Worm (Caenorhabditis elegans): Measurements from ENCODE around the gene xbx-6.

DNA sequence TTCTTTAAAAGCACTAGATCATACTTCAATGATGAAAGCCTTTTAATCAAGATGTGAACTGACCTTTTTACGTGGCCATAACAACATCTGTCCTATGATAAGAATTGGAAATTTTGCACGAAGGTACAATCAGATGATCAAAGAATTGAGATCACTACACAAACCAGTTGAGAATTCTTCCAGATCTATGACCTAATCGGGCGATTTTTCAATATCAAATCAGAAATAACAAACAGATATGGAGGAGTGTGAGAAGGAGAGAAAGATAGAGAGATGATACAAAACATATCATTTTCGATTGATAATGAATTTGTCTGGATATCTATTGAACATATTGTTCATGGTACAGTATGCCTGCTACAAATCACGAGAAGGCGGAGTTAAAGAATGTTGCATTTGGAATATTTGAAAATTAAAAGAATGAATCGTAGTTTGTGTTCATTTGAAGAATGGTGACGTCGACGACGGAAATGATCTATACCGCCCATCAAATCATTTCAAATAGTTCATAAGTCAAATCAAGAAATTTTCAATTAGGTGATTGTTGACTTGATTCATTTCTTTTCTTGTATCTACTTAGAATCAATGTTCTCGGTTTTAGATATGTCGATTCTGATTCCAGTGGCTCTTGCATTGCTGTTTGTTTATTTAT is 48.6 kb upstream of the xbx-6 start, which contains the start of gene cyp-29A4:
- TF ChIP-seq rpc-1 (optimal IDR thresholded peaks at IDR 0.05) (no peak), rpc-1 (tag; optimal IDR thresholded peaks at IDR 0.05) (no peak), ceh-100 (GFP tag; IDR thresholded peaks at IDR 0.05) (no peak), unc-130 (GFP tag; optimal IDR thresholded peaks at IDR 0.05) (no peak), ztf-28 (GFP tag; IDR thresholded peaks at IDR 0.05) (no peak), ekl-4 (GFP tag; IDR thresholded peaks at IDR 0.05) (no peak), egl-44 (GFP tag; IDR thresholded peaks at IDR 0.05) (no peak), unc-62 (GFP tag; optimal IDR thresholded peaks at IDR 0.05) (no peak), sptf-2 (GFP tag; optimal IDR thresholded peaks at IDR 0.05) (no peak), die-1 (tag; optimal IDR thresholded peaks at IDR 0.05) (no peak), nhr-179 (tag; optimal IDR thresholded peaks at IDR 0.05) (no peak), efl-1 (GFP tag; optimal IDR thresholded peaks at IDR 0.05) (no peak), lin-26 (GFP tag; IDR thresholded peaks at IDR 0.05) (no peak), somi-1 (GFP tag; optimal IDR thresholded peaks at IDR 0.05) (no peak), snpc-3.4 (tag; optimal IDR thresholded peaks at IDR 0.05) (no peak)
